Worm (Caenorhabditis elegans) whole organism, L4/young adult: ENCODE measurements around the gene unc-80.

ENCODE experiments used
- W03F9.2 ChIP-seq: fragments of 150-350 bp; optimal IDR thresholded peaks from 2 replicates; lab custom pipeline; 2014; ENCODE audit warnings: missing biosample characterization, missing genetic modification characterization
- dao-5 ChIP-seq: sonication (generic microtip); optimal IDR thresholded peaks from 2 replicates; lab custom pipeline; 2016; ENCODE audit warnings: missing genotype, missing genetic modification characterization, moderate library complexity, missing compliant biosample characterization
- him-1 ChIP-seq: sonication (generic microtip); optimal IDR thresholded peaks from 2 replicates; lab custom pipeline; 2016; ENCODE audit warnings: missing genotype, missing genetic modification reagents, missing genetic modification characterization, missing compliant biosample characterization

DNA sequence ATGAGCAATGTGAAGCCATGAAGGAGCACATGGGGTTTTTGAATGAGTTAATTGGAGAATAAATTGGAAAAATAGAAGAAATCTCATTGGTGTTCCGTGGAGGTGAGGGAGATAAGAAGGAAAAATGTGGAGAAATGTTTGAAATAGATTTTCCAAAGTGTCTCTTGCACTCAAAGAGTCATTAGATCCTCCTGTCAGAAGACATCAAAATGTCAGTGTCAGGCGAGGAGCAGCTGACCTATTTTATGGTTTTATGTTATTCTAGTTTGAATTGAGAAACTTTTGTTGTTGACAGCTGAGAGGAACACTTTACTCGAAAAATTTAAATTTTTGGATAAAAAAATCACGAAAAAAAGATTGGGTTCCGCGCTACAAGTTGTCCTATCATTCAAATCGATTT is 28.8 kb upstream of the unc-80 start, which contains the start of gene clec-264:
- TF ChIP-seq W03F9.2 (tag; lab: Kevin White, UChicago) (no peak), dao-5 (no peak), him-1 (tag; lab: Kevin White, UChicago) (no peak)
